Fruit fly (Drosophila melanogaster) whole organism, embryonic: ENCODE data around the gene CG5104.

Experiments used
- CG11696 ChIP-seq: fragments of 200-800 bp; sonication (Bioruptor generic); IDR thresholded peaks from 2 replicates; pipeline ENCODE4 v1.3.6; 2022; ENCODE audit warnings: missing biosample characterization, missing genetic modification characterization
- CG12659 ChIP-seq: fragments of 200-800 bp; sonication (Bioruptor generic); optimal IDR thresholded peaks from 3 replicates; lab custom pipeline; 2017; ENCODE audit warnings: mild to moderate bottlenecking, missing biosample characterization, missing genetic modification reagents, missing genetic modification characterization
- CG13775 ChIP-seq: fragments of 200-800 bp; sonication (Bioruptor generic); optimal IDR thresholded peaks from 3 replicates; lab custom pipeline; 2017; ENCODE audit warnings: missing biosample characterization, mild to moderate bottlenecking, missing genetic modification characterization
- CG14014 ChIP-seq: fragments of 200-800 bp; sonication (Bioruptor generic); IDR thresholded peaks from 2 replicates; pipeline ENCODE4 v1.3.6; 2022; ENCODE audit warnings: missing biosample characterization, missing genetic modification characterization
- CG15073 ChIP-seq: fragments of 200-800 bp; sonication (Bioruptor generic); optimal IDR thresholded peaks from 2 replicates; lab custom pipeline; 2016; ENCODE audit warnings: missing biosample characterization, missing genetic modification characterization
- CG16815 ChIP-seq: fragments of 200-800 bp; sonication (Bioruptor generic); optimal IDR thresholded peaks from 3 replicates; lab custom pipeline; 2017; ENCODE audit warnings: missing biosample characterization, mild to moderate bottlenecking, missing genetic modification characterization
- CG1832 ChIP-seq: fragments of 200-800 bp; sonication (Bioruptor generic); optimal IDR thresholded peaks from 2 replicates; lab custom pipeline; 2017; ENCODE audit warnings: missing biosample characterization, mild to moderate bottlenecking, missing genetic modification characterization, inconsistent platforms
- CG31365 ChIP-seq: fragments of 200-800 bp; sonication (Bioruptor generic); optimal IDR thresholded peaks from 2 replicates; lab custom pipeline; 2018; ENCODE audit warnings: missing biosample characterization, mild to moderate bottlenecking, missing genetic modification characterization
- CG3163 ChIP-seq: fragments of 200-800 bp; sonication (Bioruptor generic); optimal IDR thresholded peaks from 3 replicates; lab custom pipeline; 2016; ENCODE audit warnings: missing biosample characterization, missing genetic modification characterization
- CG34224 ChIP-seq: fragments of 200-800 bp; sonication (Bioruptor generic); IDR thresholded peaks from 3 replicates; pipeline ENCODE4 v1.3.6; 2022; ENCODE audit warnings: missing biosample characterization, missing genetic modification characterization; ENCODE audit not compliant: partially characterized antibody
- CG4360 ChIP-seq: fragments of 200-800 bp; sonication (Bioruptor generic); IDR thresholded peaks from 2 replicates; pipeline ENCODE4 v1.3.6; 2022; ENCODE audit warnings: missing biosample characterization, missing genetic modification characterization
- CG4730 ChIP-seq: fragments of 200-800 bp; sonication (Bioruptor generic); IDR thresholded peaks from 2 replicates; pipeline ENCODE4 v1.3.6; 2022; ENCODE audit warnings: missing biosample characterization, missing genetic modification characterization
- CG4854 ChIP-seq: fragments of 200-800 bp; sonication (Bioruptor generic); optimal IDR thresholded peaks from 2 replicates; lab custom pipeline; 2016; ENCODE audit warnings: missing biosample characterization, missing genetic modification characterization, inconsistent platforms
- CG6689 ChIP-seq: fragments of 200-800 bp; sonication (Bioruptor generic); IDR thresholded peaks from 2 replicates; pipeline ENCODE4 v1.3.6; 2022; ENCODE audit warnings: missing biosample characterization, missing genetic modification characterization
- CG6813 ChIP-seq: fragments of 200-800 bp; sonication (Bioruptor generic); optimal IDR thresholded peaks from 2 replicates; lab custom pipeline; 2017; ENCODE audit warnings: missing biosample characterization, missing genetic modification characterization, mild to moderate bottlenecking, moderate library complexity, missing genetic modification reagents
- CG7357 ChIP-seq: fragments of 200-800 bp; sonication (Bioruptor generic); IDR thresholded peaks from 3 replicates; pipeline ENCODE4 v1.3.6; 2022; ENCODE audit warnings: missing biosample characterization, missing genetic modification characterization
- CG7556 ChIP-seq: fragments of 200-800 bp; sonication (Bioruptor generic); optimal IDR thresholded peaks from 2 replicates; lab custom pipeline; 2017; ENCODE audit warnings: missing biosample characterization, mild to moderate bottlenecking, missing genetic modification characterization
- CG7745 ChIP-seq: fragments of 200-800 bp; sonication (Bioruptor generic); optimal IDR thresholded peaks from 2 replicates; lab custom pipeline; 2018; ENCODE audit warnings: missing biosample characterization, mild to moderate bottlenecking, missing genetic modification characterization, moderate library complexity
- CG8765 ChIP-seq: fragments of 200-800 bp; sonication (Bioruptor generic); IDR thresholded peaks from 2 replicates; pipeline ENCODE4 v1.3.6; 2022; ENCODE audit warnings: missing biosample characterization, missing genetic modification characterization
- CrebB ChIP-seq: fragments of 200-800 bp; sonication (Bioruptor generic); optimal IDR thresholded peaks from 3 replicates; lab custom pipeline; 2018; ENCODE audit warnings: missing biosample characterization, mild to moderate bottlenecking, missing genetic modification characterization
- ERR ChIP-seq: fragments of 200-800 bp; sonication (Bioruptor generic); optimal IDR thresholded peaks from 2 replicates; lab custom pipeline; 2016; ENCODE audit warnings: missing biosample characterization, missing genetic modification characterization
- Elba2 ChIP-seq: fragments of 200-800 bp; sonication (Bioruptor generic); optimal IDR thresholded peaks from 3 replicates; lab custom pipeline; 2016; ENCODE audit warnings: missing biosample characterization, missing genetic modification characterization
- Ets65A ChIP-seq: fragments of 200-800 bp; sonication (Bioruptor generic); peaks from one replicate; lab custom pipeline; 2016; ENCODE audit warnings: missing biosample characterization, missing genetic modification characterization
- Fer1 ChIP-seq: fragments of 200-800 bp; sonication (Bioruptor generic); optimal IDR thresholded peaks from 2 replicates; lab custom pipeline; 2017; ENCODE audit warnings: missing biosample characterization, mild to moderate bottlenecking, missing genetic modification characterization
- Hand ChIP-seq: fragments of 200-800 bp; sonication (Bioruptor generic); optimal IDR thresholded peaks from 2 replicates; lab custom pipeline; 2017; ENCODE audit warnings: mild to moderate bottlenecking, missing biosample characterization, missing genetic modification reagents, missing genetic modification characterization
- Hmx ChIP-seq: fragments of 200-800 bp; sonication (Bioruptor generic); optimal IDR thresholded peaks from 2 replicates; lab custom pipeline; 2016; ENCODE audit warnings: missing biosample characterization, missing genetic modification characterization
- Lpt ChIP-seq: fragments of >200 bp; optimal IDR thresholded peaks from 2 replicates; lab custom pipeline; 2018; ENCODE audit warnings: missing biosample characterization, missing genetic modification characterization
- Ravus ChIP-seq: fragments of 200-800 bp; sonication (Bioruptor generic); IDR thresholded peaks from 2 replicates; pipeline ENCODE4 v1.3.6; 2022; ENCODE audit warnings: missing biosample characterization, missing genetic modification characterization
- Side ChIP-seq: fragments of 200-800 bp; sonication (Bioruptor generic); optimal IDR thresholded peaks from 2 replicates; lab custom pipeline; 2016; ENCODE audit warnings: missing biosample characterization, missing genetic modification characterization
- Sox102F ChIP-seq: fragments of 200-800 bp; sonication (Bioruptor generic); optimal IDR thresholded peaks from 2 replicates; lab custom pipeline; 2018; ENCODE audit warnings: missing biosample characterization, mild to moderate bottlenecking, missing genetic modification characterization, moderate library complexity
- YL-1 ChIP-seq: fragments of 200-800 bp; sonication (Bioruptor generic); optimal IDR thresholded peaks from 3 replicates; lab custom pipeline; 2017; ENCODE audit warnings: missing biosample characterization, mild to moderate bottlenecking, missing genetic modification characterization
- az2 ChIP-seq: fragments of 200-800 bp; sonication (Bioruptor generic); optimal IDR thresholded peaks from 3 replicates; lab custom pipeline; 2016; ENCODE audit warnings: missing biosample characterization, missing genetic modification characterization
- cg ChIP-seq: fragments of 200-800 bp; sonication (Bioruptor generic); optimal IDR thresholded peaks from 3 replicates; lab custom pipeline; 2019; ENCODE audit warnings: missing biosample characterization, mild to moderate bottlenecking, missing genetic modification characterization, moderate library complexity
- chn ChIP-seq: fragments of 200-800 bp; sonication (Bioruptor generic); optimal IDR thresholded peaks from 2 replicates; lab custom pipeline; 2016; ENCODE audit warnings: missing biosample characterization, missing genetic modification characterization
- da ChIP-seq: fragments of 200-800 bp; sonication (Bioruptor generic); optimal IDR thresholded peaks from 2 replicates; lab custom pipeline; 2016; ENCODE audit warnings: missing biosample characterization, missing genetic modification characterization
- dpn ChIP-seq, 2 experiments: fragments of 200-800 bp; sonication (Bioruptor generic); optimal IDR thresholded peaks; 3 replicates each; lab custom pipeline; 2016; ENCODE audit warnings: missing biosample characterization in 2 of 2, missing genetic modification characterization in 2 of 2
- dysf ChIP-seq: fragments of 200-800 bp; sonication (Bioruptor generic); IDR thresholded peaks from 3 replicates; pipeline ENCODE4 v1.3.6; 2022; ENCODE audit warnings: missing biosample characterization, missing genetic modification characterization
- esg ChIP-seq: fragments of 200-800 bp; sonication (Bioruptor generic); conservative IDR thresholded peaks from 2 replicates; pipeline ENCODE4 v1.3.6; 2022; ENCODE audit warnings: missing biosample characterization, missing genetic modification characterization
- eve ChIP-seq, 2 experiments: fragments of >200 bp; optimal IDR thresholded peaks; 2 replicates each; lab custom pipeline; 2017; ENCODE audit warnings: missing biosample characterization in 2 of 2, missing genetic modification characterization in 2 of 2
- fu2 ChIP-seq: fragments of 200-800 bp; sonication (Bioruptor generic); optimal IDR thresholded peaks from 2 replicates; lab custom pipeline; 2016; ENCODE audit warnings: missing biosample characterization, missing genetic modification characterization
- ham ChIP-seq: fragments of 200-800 bp; sonication (Bioruptor generic); IDR thresholded peaks from 2 replicates; pipeline ENCODE4 v1.3.6; 2022; ENCODE audit warnings: missing biosample characterization, missing genetic modification characterization
- lab ChIP-seq: fragments of 200-800 bp; sonication (Bioruptor generic); optimal IDR thresholded peaks from 3 replicates; lab custom pipeline; 2017; ENCODE audit warnings: missing biosample characterization, missing genetic modification characterization, mild to moderate bottlenecking, moderate library complexity, missing genetic modification reagents
- lov ChIP-seq, 2 experiments: fragments of 200-800 bp in 1 of 2; fragments of >200 bp in 1 of 2; sonication (Bioruptor generic) in 1 of 2; IDR thresholded peaks in 1 of 2; optimal IDR thresholded peaks in 1 of 2; 2 replicates in 1 of 2; 3 replicates in 1 of 2; pipeline versions ENCODE4 v1.3.6 to Lab custom; 2017 to 2022; ENCODE audit warnings: missing biosample characterization in 1 of 2, missing genetic modification characterization in 1 of 2
- nerfin-2 ChIP-seq: fragments of 200-800 bp; sonication (Bioruptor generic); IDR thresholded peaks from 2 replicates; pipeline ENCODE4 v1.3.6; 2022; ENCODE audit warnings: missing biosample characterization, missing genetic modification characterization; ENCODE audit not compliant: partially characterized antibody
- sens ChIP-seq: fragments of 200-800 bp; sonication (Bioruptor generic); peaks from one replicate; lab custom pipeline; 2016; ENCODE audit warnings: missing biosample characterization, missing genetic modification characterization
- slp2 ChIP-seq: fragments of 200-800 bp; sonication (Bioruptor generic); optimal IDR thresholded peaks from 2 replicates; lab custom pipeline; 2016; ENCODE audit warnings: missing biosample characterization, missing genetic modification characterization
- tio ChIP-seq: fragments of 200-800 bp; sonication (Bioruptor generic); optimal IDR thresholded peaks from 2 replicates; lab custom pipeline; 2017; ENCODE audit warnings: missing biosample characterization, missing genetic modification characterization, inconsistent platforms
- zf30C ChIP-seq: fragments of 200-800 bp; sonication (Bioruptor generic); optimal IDR thresholded peaks from 3 replicates; lab custom pipeline; 2018; ENCODE audit warnings: missing biosample characterization, mild to moderate bottlenecking, missing genetic modification characterization

Gene CG5104

DNA sequence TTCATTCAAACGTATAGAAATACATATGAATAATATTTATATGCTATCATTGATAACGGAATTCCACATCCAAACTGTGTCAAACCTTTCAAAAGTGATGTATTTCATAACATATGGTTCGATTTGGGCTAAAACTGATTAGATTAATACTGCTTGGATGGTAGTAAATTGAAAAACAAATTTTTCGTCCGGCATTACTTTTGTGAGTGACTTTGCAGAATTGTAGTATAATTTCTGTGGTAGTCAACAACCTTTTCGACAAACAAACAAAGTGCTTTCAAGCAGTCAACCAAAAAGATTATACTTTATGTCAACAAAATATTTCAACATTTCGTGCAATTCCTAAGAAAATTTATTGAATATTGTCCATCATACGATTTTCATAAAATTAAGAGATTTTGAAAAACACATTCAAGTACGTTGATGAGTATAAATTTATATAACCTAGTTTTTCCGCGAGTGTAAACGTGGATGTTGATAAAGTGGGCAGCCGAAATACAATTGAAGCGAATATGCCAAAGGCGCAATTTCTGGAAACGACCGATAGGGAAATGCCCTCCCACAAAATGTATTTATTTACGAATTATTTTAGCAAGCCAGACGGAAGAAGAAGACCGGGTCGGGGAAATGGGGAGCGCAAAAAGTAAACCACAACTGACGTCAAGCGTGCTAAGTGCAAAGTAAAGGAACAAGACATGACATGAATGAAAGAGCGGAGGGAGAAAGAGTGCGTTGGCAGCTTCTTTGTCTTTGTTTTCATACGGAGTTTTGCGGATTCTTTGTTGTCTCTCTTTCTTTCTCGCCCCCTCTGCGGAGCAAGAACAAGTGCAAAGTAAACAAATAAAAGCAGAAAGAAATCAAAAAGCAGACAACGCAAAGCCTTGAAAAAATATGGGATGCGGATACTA, 2.7 kb upstream of the CG5104 start (continued):
- TF ChIP-seq CG13775 (GFP tag; lab: Kevin White, UChicago) (peak; percentile 44), chn (GFP tag; lab: Kevin White, UChicago) (no peak), CG34224 (GFP tag; lab: Robert Waterston, UW) (no peak), Lpt (no peak), ham (no peak), Hand (GFP tag; lab: Kevin White, UChicago) (peak; percentile 22), CG12659 (GFP tag; lab: Kevin White, UChicago) (peak; percentile 13), eve (GFP tag; optimal IDR thresholded peaks at IDR 0.05; lab: Kevin White, UChicago) (peak in 1 of 2 experiments; percentile 54), da (GFP tag; lab: Kevin White, UChicago) (no peak), CG15073 (no peak), CG3163 (GFP tag; lab: Kevin White, UChicago) (peak; percentile 75), fu2 (peak; percentile 11), CG6813 (GFP tag; lab: Kevin White, UChicago) (peak; percentile 22), Fer1 (GFP tag; lab: Kevin White, UChicago) (no peak), Elba2 (GFP tag; lab: Kevin White, UChicago) (no peak), CG14014 (GFP tag; lab: Robert Waterston, UW) (0 out of 2 replicates have a peak, but pooled peaks have one; percentile 49), esg (GFP tag; lab: Robert Waterston, UW) (peak; percentile 22; the same call in 1 of the 2 replicates), CG1832 (GFP tag; lab: Kevin White, UChicago) (no peak), tio (peak; percentile 21), CG16815 (GFP tag; lab: Kevin White, UChicago) (no peak), CG7745 (tag; lab: Kevin White, UChicago) (no peak), slp2 (GFP tag; lab: Kevin White, UChicago) (peak; percentile 51), YL-1 (GFP tag; lab: Kevin White, UChicago) (no peak), CG4730 (no peak), Hmx (GFP tag; lab: Kevin White, UChicago) (no peak), lab (peak; percentile 19), Side (GFP tag; lab: Kevin White, UChicago) (peak; percentile 17), CG4360 (GFP tag; lab: Robert Waterston, UW) (no peak), CG7357 (GFP tag; lab: Robert Waterston, UW) (no peak), az2 (GFP tag; lab: Kevin White, UChicago) (peak; percentile 22), CG4854 (GFP tag; lab: Kevin White, UChicago) (no peak), sens (peak; percentile 45), dpn (GFP tag; optimal IDR thresholded peaks at IDR 0.05; lab: Kevin White, UChicago) (peak in 1 of 2 experiments; percentile 5), CG8765 (GFP tag; lab: Robert Waterston, UW) (no peak), CrebB (tag; lab: Kevin White, UChicago) (peak; percentile 18), nerfin-2 (no peak), zf30C (peak; percentile 37), Ravus (GFP tag; lab: Robert Waterston, UW) (peak; percentile 22; the same call in 1 of the 2 replicates), CG31365 (no peak), ERR (GFP tag; lab: Kevin White, UChicago) (no peak), CG11696 (GFP tag; lab: Robert Waterston, UW) (peak; percentile 51; the same call in 1 of the 2 replicates), lov (optimal IDR thresholded peaks at IDR 0.05; lab: Kevin White, UChicago) (no peak), lov (GFP tag; IDR thresholded peaks at IDR 0.05; lab: Robert Waterston, UW) (no peak), CG7556 (GFP tag; lab: Kevin White, UChicago) (peak; percentile 45), CG6689 (GFP tag; lab: Robert Waterston, UW) (peak; percentile 54), dysf (GFP tag; lab: Robert Waterston, UW) (0 out of 3 replicates have a peak, but pooled peaks have one; percentile 40), cg (GFP tag; lab: Kevin White, UChicago) (no peak), Sox102F (GFP tag; lab: Kevin White, UChicago) (peak; percentile 41), Ets65A (GFP tag; lab: Kevin White, UChicago) (peak; percentile 74)
